Worm (Caenorhabditis elegans) whole organism, young adult: ENCODE measurements around the gene D1025.1.
"Not testable (repeated sequence)": the region's sequence is repeated elsewhere in the genome, so short reads cannot be mapped to it uniquely, and the experiment has no call there.

ENCODE experiments used
- B0035.1 ChIP-seq: sonication (generic microtip); optimal IDR thresholded peaks from 2 replicates; lab custom pipeline; 2016; ENCODE audit warnings: missing genetic modification characterization, mild to moderate bottlenecking, missing compliant biosample characterization, missing genotype, missing genetic modification reagents
- B0261.1 ChIP-seq: sonication (generic microtip); optimal IDR thresholded peaks from 2 replicates; lab custom pipeline; 2016; ENCODE audit warnings: mild to moderate bottlenecking, missing genetic modification characterization, moderate library complexity, missing compliant biosample characterization
- C17E4.6 ChIP-seq: fragments of 200-800 bp; sonication (Bioruptor generic); IDR thresholded peaks from 2 replicates; pipeline ENCODE4 v1.3.6; 2022; ENCODE audit warnings: missing genetic modification reagents, missing genetic modification characterization, missing compliant biosample characterization
- F23B12.7 ChIP-seq: sonication (generic microtip); optimal IDR thresholded peaks from 2 replicates; lab custom pipeline; 2017; ENCODE audit warnings: missing genetic modification characterization, mild to moderate bottlenecking, missing compliant biosample characterization, antibody characterized with exemption, moderate library complexity; ENCODE audit not compliant: insufficient read depth
- F33H1.4 ChIP-seq: fragments of 200-800 bp; sonication (Bioruptor generic); IDR thresholded peaks from 2 replicates; pipeline ENCODE4 v1.3.6; 2022; ENCODE audit warnings: missing genetic modification reagents, missing genetic modification characterization, missing compliant biosample characterization
- F39B2.1 ChIP-seq: fragments of 200-800 bp; sonication (Bioruptor generic); IDR thresholded peaks from 2 replicates; pipeline ENCODE4 v1.3.6; 2022; ENCODE audit warnings: missing genetic modification reagents, missing genetic modification characterization, missing compliant biosample characterization
- F52B5.7 ChIP-seq: sonication (generic microtip); optimal IDR thresholded peaks from 2 replicates; lab custom pipeline; 2016; ENCODE audit warnings: mild to moderate bottlenecking, missing genetic modification characterization, missing compliant biosample characterization
- F57A8.1 ChIP-seq: fragments of 200-800 bp; sonication (Bioruptor generic); optimal IDR thresholded peaks from 2 replicates; lab custom pipeline; 2018; ENCODE audit warnings: mild to moderate bottlenecking, missing genetic modification characterization, moderate library complexity, missing compliant biosample characterization
- K12H6.12 ChIP-seq: fragments of 200-800 bp; sonication (Bioruptor generic); optimal IDR thresholded peaks from 2 replicates; lab custom pipeline; 2018; ENCODE audit warnings: mild to moderate bottlenecking, missing genetic modification characterization, missing compliant biosample characterization
- Y53F4B.3 ChIP-seq: fragments of 200-800 bp; sonication (Bioruptor generic); IDR thresholded peaks from 2 replicates; pipeline ENCODE4 v1.3.6; 2022; ENCODE audit warnings: missing genetic modification reagents, missing genetic modification characterization, missing compliant biosample characterization
- Y67H2A.10 ChIP-seq: fragments of 200-800 bp; sonication (Bioruptor generic); conservative IDR thresholded peaks from 2 replicates; pipeline ENCODE4 v1.3.6; 2022; ENCODE audit warnings: missing genetic modification reagents, missing genetic modification characterization, missing compliant biosample characterization
- Y79H2A.3 ChIP-seq: fragments of 200-800 bp; sonication (Bioruptor generic); conservative IDR thresholded peaks from 2 replicates; pipeline ENCODE4 v1.3.6; 2022; ENCODE audit warnings: missing genetic modification reagents, missing genetic modification characterization, missing compliant biosample characterization
- ama-1 ChIP-seq, 3 experiments: fragments of 150-350 bp in 1 of 3; sonication (generic microtip) in 2 of 3; optimal IDR thresholded peaks; 2 replicates each; lab custom pipeline; 2014 to 2018; ENCODE audit warnings: missing biosample characterization in 2 of 3, missing genetic modification characterization in 2 of 3, missing genetic modification reagents in 2 of 3
- aptf-2 ChIP-seq: fragments of 200-800 bp; sonication (Bioruptor generic); conservative IDR thresholded peaks from 2 replicates; pipeline ENCODE4 v1.3.6; 2022; ENCODE audit warnings: missing genetic modification reagents, missing genetic modification characterization, missing compliant biosample characterization
- athp-1 ChIP-seq: sonication (generic microtip); optimal IDR thresholded peaks from 2 replicates; lab custom pipeline; 2017; ENCODE audit warnings: mild to moderate bottlenecking, missing genetic modification characterization, missing compliant biosample characterization
- bed-1 ChIP-seq: fragments of 200-800 bp; sonication (Bioruptor generic); IDR thresholded peaks from 2 replicates; pipeline ENCODE4 v1.3.6; 2022; ENCODE audit warnings: missing genetic modification reagents, missing genetic modification characterization, missing compliant biosample characterization
- die-1 ChIP-seq: sonication (generic microtip); optimal IDR thresholded peaks from 2 replicates; lab custom pipeline; 2016; ENCODE audit warnings: missing genotype, mild to moderate bottlenecking, missing genetic modification characterization, missing compliant biosample characterization
- dox-1 ChIP-seq: fragments of 200-800 bp; sonication (Bioruptor generic); IDR thresholded peaks from 2 replicates; pipeline ENCODE4 v1.3.6; 2022; ENCODE audit warnings: missing genetic modification reagents, missing genetic modification characterization, missing compliant biosample characterization
- dpff-1 ChIP-seq: sonication (generic microtip); optimal IDR thresholded peaks from 2 replicates; lab custom pipeline; 2017; ENCODE audit warnings: mild to moderate bottlenecking, missing genetic modification characterization, missing compliant biosample characterization
- egrh-3 ChIP-seq: fragments of 200-800 bp; sonication (Bioruptor generic); IDR thresholded peaks from 2 replicates; pipeline ENCODE4 v1.3.6; 2022; ENCODE audit warnings: missing genetic modification reagents, missing genetic modification characterization, missing compliant biosample characterization
- ets-4 ChIP-seq: fragments of 200-800 bp; sonication (Bioruptor generic); optimal IDR thresholded peaks from 2 replicates; lab custom pipeline; 2018; ENCODE audit warnings: mild to moderate bottlenecking, missing genetic modification characterization, missing compliant biosample characterization
- gei-17 ChIP-seq: fragments of 200-800 bp; sonication (Bioruptor generic); optimal IDR thresholded peaks from 2 replicates; lab custom pipeline; 2018; ENCODE audit warnings: mild to moderate bottlenecking, missing genetic modification characterization, missing compliant biosample characterization
- hrde-1 ChIP-seq: sonication (generic microtip); optimal IDR thresholded peaks from 2 replicates; lab custom pipeline; 2016; ENCODE audit warnings: missing genetic modification characterization, mild to moderate bottlenecking, missing compliant biosample characterization, moderate library complexity, missing genotype, missing genetic modification reagents, borderline replicate concordance
- hsf-1 ChIP-seq: fragments of 200-800 bp; sonication (Bioruptor generic); IDR thresholded peaks from 2 replicates; pipeline ENCODE4 v1.3.6; 2022; ENCODE audit warnings: missing genetic modification reagents, missing genetic modification characterization, missing compliant biosample characterization
- lin-40 ChIP-seq: sonication (generic microtip); optimal IDR thresholded peaks from 2 replicates; lab custom pipeline; 2016; ENCODE audit warnings: missing genetic modification characterization, mild to moderate bottlenecking, missing compliant biosample characterization, missing genotype, missing genetic modification reagents
- lir-1 ChIP-seq: fragments of 200-800 bp; sonication (Bioruptor generic); conservative IDR thresholded peaks from 2 replicates; pipeline ENCODE4 v1.3.6; 2022; ENCODE audit warnings: missing genetic modification reagents, missing genetic modification characterization, missing compliant biosample characterization
- lsl-1 ChIP-seq: fragments of 200-800 bp; sonication (Bioruptor generic); optimal IDR thresholded peaks from 2 replicates; lab custom pipeline; 2018; ENCODE audit warnings: mild to moderate bottlenecking, missing genetic modification characterization, moderate library complexity, missing compliant biosample characterization
- mxl-1 ChIP-seq: sonication (generic microtip); optimal IDR thresholded peaks from 2 replicates; lab custom pipeline; 2016; ENCODE audit warnings: missing genetic modification characterization, missing compliant biosample characterization
- nfya-1 ChIP-seq: sonication (generic microtip); optimal IDR thresholded peaks from 2 replicates; lab custom pipeline; 2017; ENCODE audit warnings: antibody characterized with exemption, missing compliant biosample characterization, missing genetic modification characterization, borderline replicate concordance; ENCODE audit not compliant: insufficient read depth
- nfyb-1 ChIP-seq: fragments of 200-800 bp; sonication (Bioruptor generic); IDR thresholded peaks from 2 replicates; pipeline ENCODE4 v1.3.6; 2022; ENCODE audit warnings: missing genetic modification reagents, missing genetic modification characterization, missing compliant biosample characterization
- nhr-179 ChIP-seq: sonication (generic microtip); optimal IDR thresholded peaks from 2 replicates; lab custom pipeline; 2016; ENCODE audit warnings: mild to moderate bottlenecking, missing genetic modification characterization, missing compliant biosample characterization
- pha-4 ChIP-seq: fragments of 150-350 bp; sonication (generic microtip); optimal IDR thresholded peaks from 2 replicates; lab custom pipeline; 2014; ENCODE audit warnings: missing biosample characterization, missing genetic modification reagents, missing genetic modification characterization
- repo-1 ChIP-seq: sonication (generic microtip); optimal IDR thresholded peaks from 2 replicates; lab custom pipeline; 2017; ENCODE audit warnings: mild to moderate bottlenecking, missing genetic modification characterization, missing compliant biosample characterization
- sdz-38 ChIP-seq: sonication (generic microtip); optimal IDR thresholded peaks from 2 replicates; lab custom pipeline; 2016; ENCODE audit warnings: missing genotype, missing genetic modification characterization, missing compliant biosample characterization
- sea-2 ChIP-seq: fragments of 200-800 bp; sonication (Bioruptor generic); IDR thresholded peaks from 2 replicates; pipeline ENCODE4 v1.3.6; 2022; ENCODE audit warnings: missing genetic modification characterization, missing compliant biosample characterization
- snpc-3.4 ChIP-seq: sonication (generic microtip); optimal IDR thresholded peaks from 2 replicates; lab custom pipeline; 2017; ENCODE audit warnings: missing genetic modification characterization, mild to moderate bottlenecking, missing compliant biosample characterization, antibody characterized with exemption, moderate library complexity, missing genotype, missing genetic modification reagents
- snpc-4 ChIP-seq, 5 experiments: fragments of 150-350 bp in 1 of 5; sonication (generic microtip) in 4 of 5; optimal IDR thresholded peaks; 2 replicates each; lab custom pipeline; 2014 to 2018; ENCODE audit warnings: missing genetic modification characterization in 5 of 5, missing biosample characterization in 3 of 5, antibody characterized with exemption in 2 of 5, mild to moderate bottlenecking in 2 of 5, missing compliant biosample characterization in 2 of 5, missing genotype in 2 of 5, moderate library complexity in 2 of 5, missing genetic modification reagents in 1 of 5
- somi-1 ChIP-seq: fragments of 200-800 bp; sonication (Bioruptor generic); optimal IDR thresholded peaks from 2 replicates; lab custom pipeline; 2018; ENCODE audit warnings: mild to moderate bottlenecking, missing genetic modification characterization, missing compliant biosample characterization
- unc-62 ChIP-seq: fragments of 150-350 bp; optimal IDR thresholded peaks from 2 replicates; lab custom pipeline; 2014; ENCODE audit warnings: missing biosample characterization, missing genetic modification reagents, missing genetic modification characterization
- ztf-18 ChIP-seq: sonication (generic microtip); optimal IDR thresholded peaks from 2 replicates; lab custom pipeline; 2016; ENCODE audit warnings: missing genotype, mild to moderate bottlenecking, missing genetic modification characterization, missing compliant biosample characterization
- ztf-25 ChIP-seq: fragments of 200-800 bp; sonication (Bioruptor generic); IDR thresholded peaks from 2 replicates; pipeline ENCODE4 v1.3.6; 2022; ENCODE audit warnings: missing genetic modification reagents, missing genetic modification characterization, missing compliant biosample characterization
- ztf-3 ChIP-seq: fragments of 200-800 bp; sonication (Bioruptor generic); optimal IDR thresholded peaks from 2 replicates; lab custom pipeline; 2018; ENCODE audit warnings: mild to moderate bottlenecking, missing genetic modification characterization, missing compliant biosample characterization
- ztf-6 ChIP-seq: fragments of 200-800 bp; sonication (Bioruptor generic); IDR thresholded peaks from 2 replicates; pipeline ENCODE4 v1.3.6; 2022; ENCODE audit warnings: missing genetic modification reagents, missing genetic modification characterization, missing compliant biosample characterization

D1025.1 gene

ce11 chrX:14525081-14525324 is 4.4 kb downstream of the D1025.1 start, which contains the start of gene nspc-17:
TSS of gene nspc-17 (minus strand) at chrX:14525181.
- not testable (repeated sequence) for TF ChIP-seq Y53F4B.3 (GFP tag; lab: Robert Waterston, UW); egrh-3 (GFP tag; lab: Robert Waterston, UW); C17E4.6

- peak; percentile 93 for TF ChIP-seq ets-4 (GFP tag; lab: Kevin White, UChicago)
- no peak for TF ChIP-seq aptf-2 (GFP tag; lab: Robert Waterston, UW)
- peak; percentile 57 for TF ChIP-seq athp-1 (tag; lab: Kevin White, UChicago)
- peak; percentile 87 for TF ChIP-seq nhr-179
- peak; percentile 95 for TF ChIP-seq ztf-3 (GFP tag; lab: Kevin White, UChicago)
- no peak for TF ChIP-seq ztf-25 (GFP tag; lab: Robert Waterston, UW)
- TF ChIP-seq repo-1 (tag; lab: Kevin White, UChicago): peak; percentile 100
- TF ChIP-seq F39B2.1: 0 out of 2 replicates have a peak, but pooled peaks have one; percentile 54
- TF ChIP-seq nfyb-1 (GFP tag; lab: Robert Waterston, UW): peak; percentile 99
- TF ChIP-seq hrde-1 (tag; lab: Kevin White, UChicago): no peak
- no peak for TF ChIP-seq snpc-3.4 (tag; lab: Kevin White, UChicago)
- TF ChIP-seq die-1: peak; percentile 59
- TF ChIP-seq gei-17 (GFP tag; lab: Kevin White, UChicago): peak; percentile 98
- TF ChIP-seq Y79H2A.3 (GFP tag; lab: Robert Waterston, UW): no peak
- TF ChIP-seq ztf-18 (tag; lab: Kevin White, UChicago): peak; percentile 80
- peak; percentile 100 for TF ChIP-seq lin-40 (tag; lab: Kevin White, UChicago)
- peak; percentile 98 for TF ChIP-seq F23B12.7 (tag; lab: Kevin White, UChicago)
- TF ChIP-seq snpc-4 (GFP tag; optimal IDR thresholded peaks at IDR 0.05; lab: Kevin White, UChicago): peak; percentile 67
- peak; percentile 43 to 93 (median 89) for TF ChIP-seq snpc-4 (tag; optimal IDR thresholded peaks at IDR 0.05; lab: Kevin White, UChicago)
- TF ChIP-seq Y67H2A.10 (GFP tag; lab: Robert Waterston, UW): peak; percentile 48; the same call in 1 of the 2 replicates
- peak; percentile 94 for TF ChIP-seq dpff-1 (tag; lab: Kevin White, UChicago)
- TF ChIP-seq B0035.1 (tag; lab: Kevin White, UChicago): peak; percentile 97
- peak; percentile 96 for TF ChIP-seq C17E4.6
- TF ChIP-seq sdz-38: no peak
- TF ChIP-seq dox-1 (GFP tag; lab: Robert Waterston, UW): peak; percentile 99
- peak; percentile 18 for TF ChIP-seq lsl-1 (GFP tag; lab: Kevin White, UChicago)
- peak; percentile 95 for TF ChIP-seq F57A8.1 (GFP tag; lab: Kevin White, UChicago)
- TF ChIP-seq mxl-1 (tag; lab: Kevin White, UChicago): peak; percentile 66
- TF ChIP-seq nfya-1 (tag; lab: Kevin White, UChicago): no peak
- peak; percentile 62 for TF ChIP-seq B0261.1 (tag; lab: Kevin White, UChicago)
- TF ChIP-seq F52B5.7 (tag; lab: Kevin White, UChicago): peak; percentile 90
- no peak for TF ChIP-seq ama-1 (optimal IDR thresholded peaks at IDR 0.05; lab: Kevin White, UChicago)
- TF ChIP-seq ama-1 (GFP tag; optimal IDR thresholded peaks at IDR 0.05; lab: Kevin White, UChicago): peak in 1 of 2 experiments; percentile 92
- TF ChIP-seq ztf-6 (GFP tag; lab: Robert Waterston, UW): peak; percentile 91
- TF ChIP-seq hsf-1 (GFP tag; lab: Robert Waterston, UW): no peak
- TF ChIP-seq K12H6.12 (tag; lab: Kevin White, UChicago): peak; percentile 98
- peak; percentile 32 for TF ChIP-seq F33H1.4 (GFP tag; lab: Robert Waterston, UW)
- TF ChIP-seq bed-1 (GFP tag; lab: Robert Waterston, UW): 0 out of 2 replicates have a peak, but pooled peaks have one; percentile 68
- TF ChIP-seq lir-1 (GFP tag; lab: Robert Waterston, UW): peak; percentile 94
- peak; percentile 97 for TF ChIP-seq somi-1 (GFP tag; lab: Kevin White, UChicago)
- peak; percentile 79 for TF ChIP-seq unc-62 (GFP tag; lab: Kevin White, UChicago)
- TF ChIP-seq sea-2 (GFP tag; lab: Robert Waterston, UW): peak; percentile 86
- TF ChIP-seq pha-4 (tag; lab: Kevin White, UChicago): peak; percentile 40
Observed at ce11 chrX:14525325-14526305, 5.1 kb downstream of the D1025.1 start.
